Worm (Caenorhabditis elegans) whole organism, early embryonic: ENCODE data around the gene ama-1.

Experiments
- B0310.2 ChIP-seq: sonication (generic microtip); optimal IDR thresholded peaks from 2 replicates; lab custom pipeline; 2016; ENCODE audit warnings: mild to moderate bottlenecking, missing genetic modification characterization, missing compliant biosample characterization
- F13C5.2 ChIP-seq: sonication (generic microtip); optimal IDR thresholded peaks from 2 replicates; lab custom pipeline; 2017; ENCODE audit warnings: mild to moderate bottlenecking, missing genetic modification characterization, inconsistent platforms, missing compliant biosample characterization
- aly-1 ChIP-seq: sonication (generic microtip); optimal IDR thresholded peaks from 2 replicates; lab custom pipeline; 2016; ENCODE audit warnings: missing genetic modification characterization, missing compliant biosample characterization
- ama-1 ChIP-seq: fragments of 150-350 bp; optimal IDR thresholded peaks from 2 replicates; lab custom pipeline; 2014
- ceh-13 ChIP-seq: fragments of 200-800 bp; sonication (Bioruptor generic); optimal IDR thresholded peaks from 2 replicates; lab custom pipeline; 2018; ENCODE audit warnings: mild to moderate bottlenecking, missing genetic modification characterization, missing compliant biosample characterization
- ceh-36 ChIP-seq: sonication (generic microtip); optimal IDR thresholded peaks from 2 replicates; lab custom pipeline; 2016; ENCODE audit warnings: missing genetic modification characterization, inconsistent platforms, missing compliant biosample characterization
- ets-7 ChIP-seq: sonication (generic microtip); optimal IDR thresholded peaks from 2 replicates; lab custom pipeline; 2016; ENCODE audit warnings: missing genotype, missing genetic modification characterization, missing compliant biosample characterization
- flt-1 ChIP-seq: fragments of 200-800 bp; sonication (Bioruptor generic); IDR thresholded peaks from 2 replicates; pipeline ENCODE4 v1.3.6; 2022; ENCODE audit warnings: missing genetic modification characterization, missing compliant biosample characterization
- hmbx-1 ChIP-seq: sonication (generic microtip); optimal IDR thresholded peaks from 2 replicates; lab custom pipeline; 2016; ENCODE audit warnings: mild to moderate bottlenecking, missing genetic modification characterization, missing compliant biosample characterization
- hmg-4 ChIP-seq: fragments of 200-800 bp; sonication (Bioruptor generic); optimal IDR thresholded peaks from 2 replicates; lab custom pipeline; 2018; ENCODE audit warnings: mild to moderate bottlenecking, missing genetic modification characterization, missing compliant biosample characterization
- hnd-1 ChIP-seq: sonication (generic microtip); optimal IDR thresholded peaks from 2 replicates; lab custom pipeline; 2016; ENCODE audit warnings: missing genetic modification characterization, missing compliant biosample characterization
- pes-1 ChIP-seq: fragments of 200-800 bp; sonication (Bioruptor generic); IDR thresholded peaks from 2 replicates; pipeline ENCODE4 v1.3.6; 2022; ENCODE audit warnings: missing genetic modification reagents, missing genetic modification characterization, missing compliant biosample characterization
- scrt-1 ChIP-seq: fragments of 200-800 bp; sonication (Bioruptor generic); IDR thresholded peaks from 2 replicates; pipeline ENCODE4 v1.3.6; 2022; ENCODE audit warnings: missing genetic modification characterization, missing compliant biosample characterization
- sea-1 ChIP-seq: fragments of 200-800 bp; sonication (Bioruptor generic); conservative IDR thresholded peaks from 2 replicates; pipeline ENCODE4 v1.3.6; 2022; ENCODE audit warnings: missing genetic modification characterization, missing compliant biosample characterization
- tbx-11 ChIP-seq: fragments of 200-800 bp; sonication (Bioruptor generic); IDR thresholded peaks from 2 replicates; pipeline ENCODE4 v1.3.6; 2022; ENCODE audit warnings: missing genetic modification characterization, missing compliant biosample characterization
- tbx-37 ChIP-seq: fragments of 200-800 bp; sonication (Bioruptor generic); conservative IDR thresholded peaks from 2 replicates; pipeline ENCODE4 v1.3.6; 2022; ENCODE audit warnings: missing genetic modification reagents, missing genetic modification characterization, missing compliant biosample characterization
- tra-4 ChIP-seq: sonication (generic microtip); optimal IDR thresholded peaks from 2 replicates; lab custom pipeline; 2017; ENCODE audit warnings: missing genetic modification characterization, missing compliant biosample characterization

The ama-1 gene

ce11 chrIV:4236025-4236407, 11.9 kb upstream of the ama-1 start:
- no peak for TF ChIP-seq ceh-13 (GFP tag; lab: Kevin White, UChicago)
- no peak for TF ChIP-seq B0310.2 (tag; lab: Kevin White, UChicago)
- no peak for TF ChIP-seq hmbx-1 (tag; lab: Kevin White, UChicago)
- no peak for TF ChIP-seq hnd-1
- no peak for TF ChIP-seq ets-7 (tag; lab: Kevin White, UChicago)
- no peak for TF ChIP-seq tbx-37 (GFP tag; lab: Robert Waterston, UW)
- TF ChIP-seq F13C5.2 (tag; lab: Kevin White, UChicago), result no peak

ce11 chrIV:4236671-4237070, 11.2 kb upstream of the ama-1 start:
- TF ChIP-seq ceh-36 (tag; lab: Kevin White, UChicago) (no peak), hmg-4 (GFP tag; lab: Kevin White, UChicago) (no peak), pes-1 (GFP tag; lab: Robert Waterston, UW) (no peak), tbx-11 (GFP tag; lab: Robert Waterston, UW) (no peak), scrt-1 (GFP tag; lab: Robert Waterston, UW) (no peak), F13C5.2 (tag; lab: Kevin White, UChicago) (no peak), aly-1 (no peak), B0310.2 (tag; lab: Kevin White, UChicago) (no peak), ets-7 (tag; lab: Kevin White, UChicago) (no peak), sea-1 (GFP tag; lab: Robert Waterston, UW) (no peak), flt-1 (GFP tag; lab: Robert Waterston, UW) (no peak), ama-1 (lab: Kevin White, UChicago) (no peak), tbx-37 (GFP tag; lab: Robert Waterston, UW) (no peak), tra-4 (tag; lab: Kevin White, UChicago) (no peak), hmbx-1 (tag; lab: Kevin White, UChicago) (no peak), ceh-13 (GFP tag; lab: Kevin White, UChicago) (no peak), hnd-1 (no peak)

- TF ChIP-seq sea-1 (GFP tag; lab: Robert Waterston, UW) (no peak), B0310.2 (tag; lab: Kevin White, UChicago) (no peak), aly-1 (peak; percentile 2)
Measured at ce11 chrIV:4243830-4244406, 4.0 kb upstream of the ama-1 start.

- TF ChIP-seq ceh-13 (GFP tag; lab: Kevin White, UChicago) (no peak), ceh-36 (tag; lab: Kevin White, UChicago) (no peak), B0310.2 (tag; lab: Kevin White, UChicago) (no peak), aly-1 (no peak), tbx-37 (GFP tag; lab: Robert Waterston, UW) (no peak), sea-1 (GFP tag; lab: Robert Waterston, UW) (no peak), ama-1 (lab: Kevin White, UChicago) (no peak), F13C5.2 (tag; lab: Kevin White, UChicago) (no peak), scrt-1 (GFP tag; lab: Robert Waterston, UW) (no peak), ets-7 (tag; lab: Kevin White, UChicago) (no peak), tra-4 (tag; lab: Kevin White, UChicago) (no peak), hmbx-1 (tag; lab: Kevin White, UChicago) (no peak), hmg-4 (GFP tag; lab: Kevin White, UChicago) (no peak), pes-1 (GFP tag; lab: Robert Waterston, UW) (no peak)
Measured at ce11 chrIV:4244510-4244909, 3.4 kb upstream of the ama-1 start, which contains the start of gene col-34. TSS of gene col-34 (minus strand) at chrIV:4244610.

ce11 chrIV:4246493-4246892, 1.4 kb upstream of the ama-1 start, which contains the start of gene ttr-20:
TSS of gene ttr-20 (plus strand) at chrIV:4246793.
- TF ChIP-seq scrt-1 (GFP tag; lab: Robert Waterston, UW) (no peak), pes-1 (GFP tag; lab: Robert Waterston, UW) (no peak), tra-4 (tag; lab: Kevin White, UChicago) (no peak), flt-1 (GFP tag; lab: Robert Waterston, UW) (no peak), F13C5.2 (tag; lab: Kevin White, UChicago) (no peak), ets-7 (tag; lab: Kevin White, UChicago) (no peak), sea-1 (GFP tag; lab: Robert Waterston, UW) (no peak), B0310.2 (tag; lab: Kevin White, UChicago) (no peak), hmbx-1 (tag; lab: Kevin White, UChicago) (no peak), ama-1 (lab: Kevin White, UChicago) (no peak), aly-1 (no peak)

- peak; percentile 18 for TF ChIP-seq F13C5.2 (tag; lab: Kevin White, UChicago)
- TF ChIP-seq ama-1 (lab: Kevin White, UChicago), result no peak
Measured at ce11 chrIV:4247334-4247733, 536 bp upstream of the ama-1 start.

ce11 chrIV:4254989-4255582, 7.2 kb downstream of the ama-1 start:
- TF ChIP-seq hmg-4 (GFP tag; lab: Kevin White, UChicago) (no peak), aly-1 (peak; percentile 1)

- TF ChIP-seq tbx-11 (GFP tag; lab: Robert Waterston, UW) (no peak), hmg-4 (GFP tag; lab: Kevin White, UChicago) (no peak), scrt-1 (GFP tag; lab: Robert Waterston, UW) (no peak), ceh-13 (GFP tag; lab: Kevin White, UChicago) (no peak), ets-7 (tag; lab: Kevin White, UChicago) (no peak), tbx-37 (GFP tag; lab: Robert Waterston, UW) (no peak), tra-4 (tag; lab: Kevin White, UChicago) (no peak), B0310.2 (tag; lab: Kevin White, UChicago) (no peak), ama-1 (lab: Kevin White, UChicago) (no peak), hnd-1 (no peak), F13C5.2 (tag; lab: Kevin White, UChicago) (no peak), hmbx-1 (tag; lab: Kevin White, UChicago) (no peak), flt-1 (GFP tag; lab: Robert Waterston, UW) (no peak), ceh-36 (tag; lab: Kevin White, UChicago) (no peak), aly-1 (no peak)
Measured at ce11 chrIV:4259433-4259832, 11.6 kb downstream of the ama-1 start.
